Worm (Caenorhabditis elegans) whole organism, L1 larva: Measurements from ENCODE around the gene znf-622.

ENCODE experiments used
- C04F5.9 ChIP-seq: sonication (generic microtip); optimal IDR thresholded peaks from 2 replicates; lab custom pipeline; 2016; ENCODE audit warnings: missing genetic modification characterization, missing compliant biosample characterization
- C16A3.4 ChIP-seq: fragments of 150-350 bp; optimal IDR thresholded peaks from 2 replicates; lab custom pipeline; 2014; ENCODE audit warnings: missing biosample characterization, missing genetic modification characterization
- F16B12.6 ChIP-seq: fragments of 150-350 bp; optimal IDR thresholded peaks from 2 replicates; lab custom pipeline; 2014; ENCODE audit warnings: missing biosample characterization, missing genetic modification characterization
- aly-2 ChIP-seq: fragments of 150-350 bp; optimal IDR thresholded peaks from 2 replicates; lab custom pipeline; 2014; ENCODE audit warnings: missing biosample characterization, missing genetic modification characterization
- blmp-1 ChIP-seq: fragments of 150-350 bp; optimal IDR thresholded peaks from 2 replicates; lab custom pipeline; 2014; ENCODE audit warnings: missing biosample characterization, missing genetic modification characterization
- ceh-82 ChIP-seq, 3 experiments: fragments of 150-350 bp in 1 of 3; sonication (generic microtip) in 2 of 3; optimal IDR thresholded peaks; 2 replicates each; lab custom pipeline; 2014 to 2017; ENCODE audit warnings: missing biosample characterization in 3 of 3, missing genetic modification characterization in 3 of 3
- ces-1 ChIP-seq: fragments of 150-350 bp; optimal IDR thresholded peaks from 2 replicates; lab custom pipeline; 2014; ENCODE audit warnings: missing biosample characterization, missing genetic modification reagents, missing genetic modification characterization
- egl-27 ChIP-seq, 2 experiments: fragments of 150-350 bp in 1 of 2; sonication (generic microtip); optimal IDR thresholded peaks; 3 replicates each; lab custom pipeline; 2017 to 2018; ENCODE audit warnings: missing biosample characterization in 2 of 2, missing genetic modification characterization in 2 of 2, missing genetic modification reagents in 2 of 2
- elt-3 ChIP-seq, 6 experiments: fragments of 150-350 bp in 1 of 6; sonication (generic microtip); optimal IDR thresholded peaks; 2 replicates each; lab custom pipeline; 2017 to 2018; ENCODE audit warnings: missing biosample characterization in 6 of 6, missing genetic modification characterization in 6 of 6, inconsistent platforms in 1 of 6
- fkh-10 ChIP-seq: sonication (generic microtip); optimal IDR thresholded peaks from 2 replicates; lab custom pipeline; 2017; ENCODE audit warnings: missing biosample characterization, missing genetic modification reagents, missing genetic modification characterization
- hlh-17 ChIP-seq: fragments of 200-800 bp; sonication (Bioruptor generic); optimal IDR thresholded peaks from 2 replicates; lab custom pipeline; 2018; ENCODE audit warnings: missing genetic modification characterization, mild to moderate bottlenecking, missing compliant biosample characterization, moderate library complexity, borderline replicate concordance
- irx-1 ChIP-seq: sonication (generic microtip); optimal IDR thresholded peaks from 2 replicates; lab custom pipeline; 2016; ENCODE audit warnings: missing genetic modification characterization, missing compliant biosample characterization
- isw-1 ChIP-seq: fragments of 200-800 bp; sonication (Bioruptor generic); IDR thresholded peaks from 2 replicates; pipeline ENCODE4 v1.3.6; 2022; ENCODE audit warnings: missing genetic modification characterization, missing compliant biosample characterization
- jun-1 ChIP-seq: fragments of 150-350 bp; optimal IDR thresholded peaks from 2 replicates; lab custom pipeline; 2014; ENCODE audit warnings: missing biosample characterization, missing genetic modification reagents, missing genetic modification characterization
- lin-13 ChIP-seq: fragments of 150-350 bp; optimal IDR thresholded peaks from 2 replicates; lab custom pipeline; 2014; ENCODE audit warnings: missing biosample characterization, missing genetic modification reagents, missing genetic modification characterization
- lin-15B ChIP-seq: fragments of 150-350 bp; sonication (generic microtip); optimal IDR thresholded peaks from 3 replicates; lab custom pipeline; 2014; ENCODE audit warnings: missing biosample characterization, missing genetic modification characterization
- lin-35 ChIP-seq, 2 experiments: fragments of 150-350 bp; optimal IDR thresholded peaks; 2 replicates each; lab custom pipeline; 2014; ENCODE audit warnings: missing biosample characterization in 2 of 2, missing genetic modification characterization in 2 of 2, missing genetic modification reagents in 2 of 2
- lin-39 ChIP-seq: fragments of 150-350 bp; optimal IDR thresholded peaks from 2 replicates; lab custom pipeline; 2014; ENCODE audit warnings: missing biosample characterization, missing genetic modification reagents, missing genetic modification characterization
- lir-3 ChIP-seq: sonication (generic microtip); optimal IDR thresholded peaks from 2 replicates; lab custom pipeline; 2016; ENCODE audit warnings: mild to moderate bottlenecking, missing genetic modification characterization, moderate library complexity, missing compliant biosample characterization; ENCODE audit not compliant: poor library complexity
- lsy-2 ChIP-seq, 2 experiments: fragments of 150-350 bp; optimal IDR thresholded peaks; 2 replicates each; lab custom pipeline; 2014; ENCODE audit warnings: missing biosample characterization in 2 of 2, missing genetic modification characterization in 2 of 2
- mab-9 ChIP-seq: fragments of 200-800 bp; sonication (Bioruptor generic); IDR thresholded peaks from 2 replicates; pipeline ENCODE4 v1.3.6; 2022; ENCODE audit warnings: missing genetic modification reagents, missing genetic modification characterization, missing compliant biosample characterization
- mdl-1 ChIP-seq, 2 experiments: fragments of 150-350 bp; optimal IDR thresholded peaks; 2 replicates each; lab custom pipeline; 2014 to 2017; ENCODE audit warnings: missing biosample characterization in 2 of 2, missing genetic modification characterization in 2 of 2, inconsistent platforms in 1 of 2
- mep-1 ChIP-seq: fragments of 150-350 bp; optimal IDR thresholded peaks from 2 replicates; lab custom pipeline; 2014; ENCODE audit warnings: missing biosample characterization, missing genetic modification characterization
- nhr-12 ChIP-seq: sonication (generic microtip); optimal IDR thresholded peaks from 2 replicates; lab custom pipeline; 2017; ENCODE audit warnings: missing biosample characterization, missing genetic modification characterization
- nhr-19 ChIP-seq: fragments of 200-800 bp; sonication (Bioruptor generic); conservative IDR thresholded peaks from 2 replicates; pipeline ENCODE4 v1.3.6; 2022; ENCODE audit warnings: missing genetic modification characterization, missing compliant biosample characterization
- nhr-20 ChIP-seq: sonication (generic microtip); optimal IDR thresholded peaks from 2 replicates; lab custom pipeline; 2016; ENCODE audit warnings: mild to moderate bottlenecking, missing genetic modification characterization, missing compliant biosample characterization
- nhr-237 ChIP-seq: fragments of 150-350 bp; optimal IDR thresholded peaks from 2 replicates; lab custom pipeline; 2014; ENCODE audit warnings: missing biosample characterization, missing genetic modification characterization
- nhr-71 ChIP-seq: sonication (generic microtip); optimal IDR thresholded peaks from 2 replicates; lab custom pipeline; 2016; ENCODE audit warnings: mild to moderate bottlenecking, missing genetic modification characterization, moderate library complexity, missing compliant biosample characterization
- nhr-76 ChIP-seq: sonication (generic microtip); optimal IDR thresholded peaks from 2 replicates; lab custom pipeline; 2017; ENCODE audit warnings: missing biosample characterization, missing genetic modification characterization
- pax-3 ChIP-seq: fragments of 200-800 bp; sonication (Bioruptor generic); optimal IDR thresholded peaks from 2 replicates; lab custom pipeline; 2018; ENCODE audit warnings: mild to moderate bottlenecking, missing genetic modification characterization, moderate library complexity, missing compliant biosample characterization
- pqm-1 ChIP-seq: sonication (generic microtip); optimal IDR thresholded peaks from 3 replicates; lab custom pipeline; 2017; ENCODE audit warnings: missing biosample characterization, missing genetic modification characterization
- snpc-4 ChIP-seq: fragments of 150-350 bp; optimal IDR thresholded peaks from 2 replicates; lab custom pipeline; 2014; ENCODE audit warnings: missing biosample characterization, missing genetic modification characterization
- sptf-1 ChIP-seq: fragments of 150-350 bp; optimal IDR thresholded peaks from 2 replicates; lab custom pipeline; 2014; ENCODE audit warnings: missing biosample characterization, missing genetic modification characterization
- sup-37 ChIP-seq: fragments of 200-800 bp; sonication (Bioruptor generic); optimal IDR thresholded peaks from 2 replicates; lab custom pipeline; 2018; ENCODE audit warnings: mild to moderate bottlenecking, missing genetic modification characterization, missing compliant biosample characterization
- unc-62 ChIP-seq: fragments of 150-350 bp; optimal IDR thresholded peaks from 2 replicates; lab custom pipeline; 2014; ENCODE audit warnings: missing biosample characterization, missing genetic modification reagents, missing genetic modification characterization
- unc-86 ChIP-seq: sonication (generic microtip); optimal IDR thresholded peaks from 2 replicates; lab custom pipeline; 2016; ENCODE audit warnings: missing genetic modification characterization, missing compliant biosample characterization
- unc-98 ChIP-seq: fragments of 200-800 bp; sonication (Bioruptor generic); IDR thresholded peaks from 2 replicates; pipeline ENCODE4 v1.3.6; 2022; ENCODE audit warnings: missing genetic modification characterization, missing compliant biosample characterization
- vab-15 ChIP-seq: sonication (generic microtip); optimal IDR thresholded peaks from 2 replicates; lab custom pipeline; 2017; ENCODE audit warnings: missing genotype, mild to moderate bottlenecking, missing genetic modification characterization, missing compliant biosample characterization
- xbp-1 ChIP-seq: sonication (generic microtip); optimal IDR thresholded peaks from 2 replicates; lab custom pipeline; 2016; ENCODE audit warnings: missing genetic modification characterization, missing compliant biosample characterization
- zag-1 ChIP-seq: fragments of 150-350 bp; optimal IDR thresholded peaks from 2 replicates; lab custom pipeline; 2014; ENCODE audit warnings: missing biosample characterization, missing genetic modification characterization
- zip-4 ChIP-seq: fragments of 200-800 bp; sonication (Bioruptor generic); optimal IDR thresholded peaks from 2 replicates; lab custom pipeline; 2018; ENCODE audit warnings: mild to moderate bottlenecking, missing genetic modification characterization, moderate library complexity, missing compliant biosample characterization
- ztf-4 ChIP-seq: fragments of 150-350 bp; optimal IDR thresholded peaks from 2 replicates; lab custom pipeline; 2014; ENCODE audit warnings: missing biosample characterization, missing genetic modification characterization

Gene znf-622

ce11 chrIII:6382987-6383602, 1.7 kb downstream of the znf-622 start, which contains the start of gene let-716 (continued):
- TF ChIP-seq F16B12.6 (peak; percentile 89), nhr-76 (tag; lab: Kevin White, UChicago) (no peak), xbp-1 (no peak), nhr-20 (tag; lab: Kevin White, UChicago) (peak; percentile 26), sptf-1 (tag; lab: Kevin White, UChicago) (no peak), mdl-1 (tag; optimal IDR thresholded peaks at IDR 0.05; lab: Kevin White, UChicago) (no peak), zag-1 (tag; lab: Kevin White, UChicago) (no peak), fkh-10 (no peak), hlh-17 (GFP tag; lab: Kevin White, UChicago) (no peak), unc-62 (GFP tag; lab: Kevin White, UChicago) (no peak), zip-4 (GFP tag; lab: Kevin White, UChicago) (no peak), ces-1 (GFP tag; lab: Kevin White, UChicago) (no peak), lsy-2 (tag; optimal IDR thresholded peaks at IDR 0.05; lab: Kevin White, UChicago) (peak; percentile 93 to 98), lin-39 (tag; lab: Kevin White, UChicago) (no peak), irx-1 (tag; lab: Kevin White, UChicago) (no peak), mab-9 (GFP tag; lab: Robert Waterston, UW) (no peak)

ce11 chrIII:6389533-6389932, 8.1 kb downstream of the znf-622 start, which contains the start of gene C16A3.2:
TSS of gene C16A3.2 (plus strand) at chrIII:6389833.
- TF ChIP-seq unc-98 (no peak), blmp-1 (tag; lab: Kevin White, UChicago) (no peak), jun-1 (tag; lab: Kevin White, UChicago) (no peak), C16A3.4 (tag; lab: Kevin White, UChicago) (no peak), snpc-4 (tag; lab: Kevin White, UChicago) (no peak)
- TF ChIP-seq, all 84 proteins: peak for 0

ce11 chrIII:6390644-6391043, 9.2 kb downstream of the znf-622 start, which contains the start of gene smrc-1:
TSS of gene smrc-1 (plus strand) at chrIII:6390944.
- TF ChIP-seq lin-15B (tag; lab: Kevin White, UChicago), result no peak
- no peak for TF ChIP-seq egl-27 (tag; optimal IDR thresholded peaks at IDR 0.05; lab: Kevin White, UChicago)
- no peak for TF ChIP-seq aly-2 (tag; lab: Kevin White, UChicago)
- TF ChIP-seq, all 84 proteins: peak for 0

- TF ChIP-seq mdl-1 (tag; optimal IDR thresholded peaks at IDR 0.05; lab: Kevin White, UChicago) (peak in 1 of 2 experiments; percentile 3), lin-35 (GFP tag; optimal IDR thresholded peaks at IDR 0.05; lab: Kevin White, UChicago) (peak in 1 of 2 experiments; percentile 0), blmp-1 (tag; lab: Kevin White, UChicago) (peak; percentile 46), nhr-71 (tag; lab: Kevin White, UChicago) (peak; percentile 12), elt-3 (tag; optimal IDR thresholded peaks at IDR 0.05; lab: Kevin White, UChicago) (peak in 3 of 6 experiments; percentile 21 to 40 (median 35)), nhr-237 (tag; lab: Kevin White, UChicago) (no peak), zag-1 (tag; lab: Kevin White, UChicago) (no peak), nhr-12 (tag; lab: Kevin White, UChicago) (no peak), unc-86 (tag; lab: Kevin White, UChicago) (no peak), nhr-20 (tag; lab: Kevin White, UChicago) (peak; percentile 19)
Measured at ce11 chrIII:6395706-6396232, 14.3 kb downstream of the znf-622 start, which contains the start of gene oatr-1. TSS of gene oatr-1 (minus strand) at chrIII:6396182.

ce11 chrIII:6396381-6396780, 14.9 kb downstream of the znf-622 start:
- TF ChIP-seq pqm-1 (tag; lab: Kevin White, UChicago) (peak; percentile 23), ztf-4 (tag; lab: Kevin White, UChicago) (no peak), snpc-4 (tag; lab: Kevin White, UChicago) (no peak), fkh-10 (no peak), unc-98 (no peak), isw-1 (no peak), mep-1 (tag; lab: Kevin White, UChicago) (no peak), egl-27 (tag; optimal IDR thresholded peaks at IDR 0.05; lab: Kevin White, UChicago) (no peak), nhr-19 (GFP tag; lab: Robert Waterston, UW) (peak; percentile 27), nhr-20 (tag; lab: Kevin White, UChicago) (peak; percentile 61), lin-13 (GFP tag; lab: Kevin White, UChicago) (no peak), pax-3 (tag; lab: Kevin White, UChicago) (no peak), unc-62 (GFP tag; lab: Kevin White, UChicago) (no peak), lin-35 (GFP tag; optimal IDR thresholded peaks at IDR 0.05; lab: Kevin White, UChicago) (no peak), mab-9 (GFP tag; lab: Robert Waterston, UW) (no peak), sup-37 (GFP tag; lab: Kevin White, UChicago) (no peak), vab-15 (tag; lab: Kevin White, UChicago) (no peak), lir-3 (tag; lab: Kevin White, UChicago) (no peak), C04F5.9 (tag; lab: Kevin White, UChicago) (no peak), ceh-82 (tag; optimal IDR thresholded peaks at IDR 0.05; lab: Kevin White, UChicago) (no peak)
